Fruit fly (Drosophila melanogaster) S2 (cell line): ENCODE measurements around the gene Pdk1.

Experiments
- CG8478 ChIP-seq: fragments of >200 bp; optimal IDR thresholded peaks from 2 replicates; lab custom pipeline; 2018
- CTCF ChIP-seq, 2 experiments: fragments of >200 bp; optimal IDR thresholded peaks; 2 replicates each; lab custom pipeline; 2018

The Pdk1 gene

dm6 chr3L:140838-141559 is 11.7 kb downstream of the Pdk1 start:
- TF ChIP-seq CG8478 (lab: Kevin White, UChicago), result no peak
- no peak for TF ChIP-seq CTCF (optimal IDR thresholded peaks at IDR 0.05; lab: Kevin White, UChicago)

- TF ChIP-seq CG8478 (lab: Kevin White, UChicago) (no peak), CTCF (optimal IDR thresholded peaks at IDR 0.05; lab: Kevin White, UChicago) (peak in 1 of 2 experiments; percentile 17)
Observed at dm6 chr3L:145998-146576, 16.8 kb downstream of the Pdk1 start, which contains the start of gene CG6845. TSS of gene CG6845 (plus strand) at chr3L:146433.

dm6 chr3L:152489-152888 is 23.2 kb downstream of the Pdk1 start, which contains the start of the genes Dic61B and p130CAS:
TSS of gene Dic61B (minus strand) at chr3L:152589.
TSS of gene p130CAS (plus strand) at chr3L:152884.
- TF ChIP-seq CG8478 (lab: Kevin White, UChicago) (no peak), CTCF (optimal IDR thresholded peaks at IDR 0.05; lab: Kevin White, UChicago) (no peak)

dm6 chr3L:153670-154069 is 24.4 kb downstream of the Pdk1 start:
- no peak for TF ChIP-seq CG8478 (lab: Kevin White, UChicago)
- TF ChIP-seq CTCF (optimal IDR thresholded peaks at IDR 0.05; lab: Kevin White, UChicago), result no peak

- TF ChIP-seq CG8478 (lab: Kevin White, UChicago) (no peak), CTCF (optimal IDR thresholded peaks at IDR 0.05; lab: Kevin White, UChicago) (no peak)
Observed at dm6 chr3L:156591-157303, 27.5 kb downstream of the Pdk1 start.

dm6 chr3L:157674-158179 is 28.5 kb downstream of the Pdk1 start:
- TF ChIP-seq CTCF (optimal IDR thresholded peaks at IDR 0.05; lab: Kevin White, UChicago), result no peak
- no peak for TF ChIP-seq CG8478 (lab: Kevin White, UChicago)

dm6 chr3L:159406-160084 is 30.3 kb downstream of the Pdk1 start:
- TF ChIP-seq CTCF (optimal IDR thresholded peaks at IDR 0.05; lab: Kevin White, UChicago) (peak in 1 of 2 experiments; percentile 12), CG8478 (lab: Kevin White, UChicago) (no peak)

- no peak for TF ChIP-seq CG8478 (lab: Kevin White, UChicago)
- no peak for TF ChIP-seq CTCF (optimal IDR thresholded peaks at IDR 0.05; lab: Kevin White, UChicago)
Observed at dm6 chr3L:160446-161094, 31.3 kb downstream of the Pdk1 start.

dm6 chr3L:161833-162587 is 32.8 kb downstream of the Pdk1 start:
- TF ChIP-seq CG8478 (lab: Kevin White, UChicago) (no peak), CTCF (optimal IDR thresholded peaks at IDR 0.05; lab: Kevin White, UChicago) (no peak)

dm6 chr3L:165981-166788 is 36.9 kb downstream of the Pdk1 start:
- TF ChIP-seq CG8478 (lab: Kevin White, UChicago) (no peak), CTCF (optimal IDR thresholded peaks at IDR 0.05; lab: Kevin White, UChicago) (no peak)

- TF ChIP-seq CTCF (optimal IDR thresholded peaks at IDR 0.05; lab: Kevin White, UChicago) (no peak), CG8478 (lab: Kevin White, UChicago) (no peak)
Observed at dm6 chr3L:166789-167132, 37.5 kb downstream of the Pdk1 start.

- TF ChIP-seq CTCF (optimal IDR thresholded peaks at IDR 0.05; lab: Kevin White, UChicago) (no peak), CG8478 (lab: Kevin White, UChicago) (no peak)
Observed at dm6 chr3L:171729-172128, 42.5 kb downstream of the Pdk1 start.
